Fruit fly (Drosophila melanogaster): ENCODE measurements around the gene Ant2.

Gene Ant2

dm6 chrX:10814832-10815372, 28.2 kb upstream of the Ant2 start:
- no peak for TF ChIP-seq psq (optimal IDR thresholded peaks at IDR 0.05)
- no peak for TF ChIP-seq insv (optimal IDR thresholded peaks at IDR 0.05)
- TF ChIP-seq Myc (optimal IDR thresholded peaks at IDR 0.05): no peak
- no peak for TF ChIP-seq Sin3A (optimal IDR thresholded peaks at IDR 0.05)
- no peak for TF ChIP-seq h (optimal IDR thresholded peaks at IDR 0.05)
- TF ChIP-seq ttk (optimal IDR thresholded peaks at IDR 0.05): no peak

DNA sequence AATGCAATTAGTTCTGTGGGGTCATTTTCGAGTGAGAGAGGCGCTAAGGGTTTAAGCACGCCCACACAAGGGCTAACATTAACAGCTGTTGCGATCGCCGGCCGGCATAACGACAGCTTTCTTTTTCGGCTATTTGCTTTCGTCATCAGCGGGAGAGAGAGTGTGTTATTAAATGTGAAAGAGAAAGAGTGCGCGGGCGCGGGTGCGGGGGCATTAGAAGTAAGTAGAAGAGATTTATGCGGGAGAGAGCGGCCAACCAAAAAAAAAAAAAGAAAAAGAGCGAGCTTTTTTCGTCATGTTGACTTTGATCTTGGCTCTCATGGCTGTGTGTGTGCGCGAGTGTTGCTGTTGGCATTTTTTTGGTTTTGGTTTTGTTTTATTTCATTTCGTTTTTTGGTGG, 27.4 kb upstream of the Ant2 start:
- no peak for TF ChIP-seq psq (optimal IDR thresholded peaks at IDR 0.05)
- TF ChIP-seq insv (optimal IDR thresholded peaks at IDR 0.05): no peak
- TF ChIP-seq Myc (optimal IDR thresholded peaks at IDR 0.05): no peak
- no peak for TF ChIP-seq h (optimal IDR thresholded peaks at IDR 0.05)
- no peak for TF ChIP-seq ttk (optimal IDR thresholded peaks at IDR 0.05)
- no peak for TF ChIP-seq Sin3A (optimal IDR thresholded peaks at IDR 0.05)

dm6 chrX:10808684-10809083, 22.0 kb upstream of the Ant2 start:
- TF ChIP-seq Sin3A (optimal IDR thresholded peaks at IDR 0.05) (no peak), h (optimal IDR thresholded peaks at IDR 0.05) (no peak), insv (optimal IDR thresholded peaks at IDR 0.05) (no peak), ttk (optimal IDR thresholded peaks at IDR 0.05) (no peak), psq (optimal IDR thresholded peaks at IDR 0.05) (no peak), Myc (optimal IDR thresholded peaks at IDR 0.05) (no peak)

DNA sequence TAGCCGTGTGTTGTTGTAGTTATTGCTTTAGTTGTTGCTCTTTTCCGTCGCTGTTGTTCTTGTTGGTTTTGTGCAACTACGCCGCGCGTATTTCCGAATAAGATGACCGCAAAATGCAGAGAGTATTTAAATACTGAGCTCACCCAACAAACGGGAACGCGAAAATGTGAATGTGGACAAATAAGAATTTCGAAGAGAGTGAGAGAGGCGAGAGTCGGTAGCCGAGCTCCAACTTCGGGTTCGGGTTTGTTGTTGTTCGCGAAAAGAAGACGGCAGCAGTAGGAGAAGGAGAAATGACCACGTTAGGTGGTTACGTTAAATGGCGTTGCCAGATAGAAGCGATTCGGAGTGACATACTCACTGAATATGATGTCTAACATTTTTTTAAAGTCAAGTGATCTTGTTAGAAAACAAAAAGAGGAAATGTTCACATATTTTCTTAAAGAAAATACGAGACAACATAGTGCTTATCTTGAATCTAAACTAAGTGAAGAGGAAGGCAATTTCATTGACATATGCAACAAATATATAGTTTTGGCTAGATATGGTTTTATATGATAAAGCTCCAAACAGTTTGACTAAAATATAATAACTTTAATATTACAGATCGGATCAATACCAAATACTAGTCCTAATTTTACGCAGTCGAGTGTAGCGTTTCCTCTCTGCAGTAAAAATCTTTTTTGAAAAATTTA, 20.2 kb upstream of the Ant2 start:
- TF ChIP-seq psq (optimal IDR thresholded peaks at IDR 0.05) (no peak), Myc (optimal IDR thresholded peaks at IDR 0.05) (no peak), Sin3A (optimal IDR thresholded peaks at IDR 0.05) (no peak), ttk (optimal IDR thresholded peaks at IDR 0.05) (no peak), h (optimal IDR thresholded peaks at IDR 0.05) (no peak), insv (optimal IDR thresholded peaks at IDR 0.05) (no peak)

dm6 chrX:10805651-10806191, 19.0 kb upstream of the Ant2 start:
- TF ChIP-seq ttk (optimal IDR thresholded peaks at IDR 0.05) (no peak), h (optimal IDR thresholded peaks at IDR 0.05) (no peak), insv (optimal IDR thresholded peaks at IDR 0.05) (no peak)

dm6 chrX:10804042-10804441, 17.3 kb upstream of the Ant2 start:
- TF ChIP-seq h (optimal IDR thresholded peaks at IDR 0.05) (no peak), insv (optimal IDR thresholded peaks at IDR 0.05) (no peak), ttk (optimal IDR thresholded peaks at IDR 0.05) (no peak), Sin3A (optimal IDR thresholded peaks at IDR 0.05) (no peak), psq (optimal IDR thresholded peaks at IDR 0.05) (no peak), Myc (optimal IDR thresholded peaks at IDR 0.05) (no peak)

- TF ChIP-seq Myc (optimal IDR thresholded peaks at IDR 0.05): no peak
- no peak for TF ChIP-seq h (optimal IDR thresholded peaks at IDR 0.05)
- TF ChIP-seq Sin3A (optimal IDR thresholded peaks at IDR 0.05): no peak
Measured at dm6 chrX:10802457-10803378, 16.0 kb upstream of the Ant2 start.

DNA sequence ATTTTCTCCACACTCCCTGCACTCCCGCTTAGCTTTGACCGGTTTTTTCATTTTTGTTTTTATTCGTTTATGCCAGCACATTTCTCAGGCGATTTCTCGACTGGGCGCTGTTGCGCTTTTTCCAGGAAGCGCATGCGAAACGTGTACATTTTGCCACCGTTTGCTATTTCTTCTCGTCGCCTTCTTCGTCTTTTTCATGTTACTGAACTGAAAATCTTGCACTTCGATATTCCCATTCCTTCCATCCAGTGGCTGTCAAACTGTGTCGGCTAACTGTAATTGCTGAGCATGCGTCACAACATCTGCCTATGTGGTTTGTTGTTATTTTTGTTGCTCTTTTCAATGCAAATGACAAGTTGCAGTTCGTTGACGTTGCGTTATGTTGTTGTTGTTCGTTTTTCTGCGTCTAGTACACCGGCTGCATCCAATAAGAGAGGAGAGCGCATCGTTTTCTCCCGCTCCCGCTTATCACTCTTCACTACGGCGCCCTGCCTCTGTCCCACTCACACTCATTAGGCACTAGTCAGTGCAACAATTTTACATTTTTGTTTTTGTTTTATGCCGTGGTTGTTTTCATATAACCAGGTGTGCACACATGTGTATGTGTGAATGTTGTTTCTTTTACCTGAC, 15.2 kb upstream of the Ant2 start:
- no peak for TF ChIP-seq h (optimal IDR thresholded peaks at IDR 0.05)
- TF ChIP-seq ttk (optimal IDR thresholded peaks at IDR 0.05): no peak
- no peak for TF ChIP-seq psq (optimal IDR thresholded peaks at IDR 0.05)
- no peak for TF ChIP-seq Myc (optimal IDR thresholded peaks at IDR 0.05)
- no peak for TF ChIP-seq insv (optimal IDR thresholded peaks at IDR 0.05)
- no peak for TF ChIP-seq Sin3A (optimal IDR thresholded peaks at IDR 0.05)

dm6 chrX:10801033-10801432, 14.3 kb upstream of the Ant2 start:
- TF ChIP-seq insv (optimal IDR thresholded peaks at IDR 0.05): no peak
- TF ChIP-seq Sin3A (optimal IDR thresholded peaks at IDR 0.05): no peak
- TF ChIP-seq ttk (optimal IDR thresholded peaks at IDR 0.05): no peak
- no peak for TF ChIP-seq psq (optimal IDR thresholded peaks at IDR 0.05)
- TF ChIP-seq Myc (optimal IDR thresholded peaks at IDR 0.05): no peak
- no peak for TF ChIP-seq h (optimal IDR thresholded peaks at IDR 0.05)

DNA sequence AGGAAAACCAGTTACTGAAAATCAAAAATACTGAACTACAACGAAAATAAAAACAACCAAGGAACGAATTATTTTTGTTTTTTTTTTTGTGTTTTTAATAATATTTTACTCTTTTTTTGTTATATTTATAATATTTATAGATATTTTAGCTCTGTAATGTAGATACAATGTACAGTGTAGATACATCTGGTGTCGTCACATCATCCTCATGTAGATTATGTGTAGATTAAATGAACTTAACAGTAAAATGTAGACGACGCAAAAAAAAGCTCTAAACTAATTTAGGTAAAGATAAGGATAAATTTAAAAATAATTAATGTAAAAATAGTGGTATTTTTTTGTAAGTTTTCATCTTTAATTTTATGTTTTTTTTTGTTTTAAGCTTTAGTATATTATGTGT, 2.6 kb upstream of the Ant2 start:
- TF ChIP-seq ttk (optimal IDR thresholded peaks at IDR 0.05): no peak
- no peak for TF ChIP-seq insv (optimal IDR thresholded peaks at IDR 0.05)
- TF ChIP-seq h (optimal IDR thresholded peaks at IDR 0.05): no peak
- TF ChIP-seq psq (optimal IDR thresholded peaks at IDR 0.05): no peak
- TF ChIP-seq Sin3A (optimal IDR thresholded peaks at IDR 0.05): no peak
- TF ChIP-seq Myc (optimal IDR thresholded peaks at IDR 0.05): no peak

- TF ChIP-seq Sin3A (optimal IDR thresholded peaks at IDR 0.05) (no peak), ttk (optimal IDR thresholded peaks at IDR 0.05) (no peak), insv (optimal IDR thresholded peaks at IDR 0.05) (no peak), psq (optimal IDR thresholded peaks at IDR 0.05) (no peak), h (optimal IDR thresholded peaks at IDR 0.05) (no peak), Myc (optimal IDR thresholded peaks at IDR 0.05) (no peak)
Measured at dm6 chrX:10787352-10787751, 645 bp upstream of the Ant2 start.

Measured in Kc167 (cell line).